Worm (Caenorhabditis elegans) whole organism, L1 larva: ENCODE data around the gene eral-1.
A peak's percentile ranks its signal among the peaks of the same experiment; 100 is the strongest.

Source experiments
- C04F5.9 ChIP-seq: sonication (generic microtip); optimal IDR thresholded peaks from 2 replicates; lab custom pipeline; 2016; ENCODE audit warnings: missing genetic modification characterization, missing compliant biosample characterization
- C16A3.4 ChIP-seq: fragments of 150-350 bp; optimal IDR thresholded peaks from 2 replicates; lab custom pipeline; 2014; ENCODE audit warnings: missing biosample characterization, missing genetic modification characterization
- C34B4.2 ChIP-seq: sonication (generic microtip); optimal IDR thresholded peaks from 2 replicates; lab custom pipeline; 2017; ENCODE audit warnings: mild to moderate bottlenecking, missing genetic modification characterization, missing compliant biosample characterization
- Y116A8C.19 ChIP-seq: sonication (generic microtip); optimal IDR thresholded peaks from 2 replicates; lab custom pipeline; 2016; ENCODE audit warnings: missing compliant biosample characterization, missing genetic modification characterization, borderline replicate concordance
- aha-1 ChIP-seq: fragments of 150-350 bp; optimal IDR thresholded peaks from 2 replicates; lab custom pipeline; 2014; ENCODE audit warnings: missing biosample characterization, missing genetic modification characterization
- alr-1 ChIP-seq: fragments of 200-800 bp; sonication (Bioruptor generic); optimal IDR thresholded peaks from 2 replicates; lab custom pipeline; 2018; ENCODE audit warnings: borderline replicate concordance, mild to moderate bottlenecking, missing genetic modification characterization, missing compliant biosample characterization
- ama-1 ChIP-seq: fragments of 150-350 bp; optimal IDR thresholded peaks from 2 replicates; lab custom pipeline; 2014
- blmp-1 ChIP-seq: fragments of 150-350 bp; optimal IDR thresholded peaks from 2 replicates; lab custom pipeline; 2014; ENCODE audit warnings: missing biosample characterization, missing genetic modification characterization
- ceh-8 ChIP-seq: fragments of 200-800 bp; sonication (Bioruptor generic); optimal IDR thresholded peaks from 2 replicates; lab custom pipeline; 2018; ENCODE audit warnings: mild to moderate bottlenecking, missing genetic modification characterization, moderate library complexity, missing compliant biosample characterization
- ceh-82 ChIP-seq, 3 experiments: fragments of 150-350 bp in 1 of 3; sonication (generic microtip) in 2 of 3; optimal IDR thresholded peaks; 2 replicates each; lab custom pipeline; 2014 to 2017; ENCODE audit warnings: missing biosample characterization in 3 of 3, missing genetic modification characterization in 3 of 3
- ceh-88 ChIP-seq: fragments of 200-800 bp; sonication (Bioruptor generic); IDR thresholded peaks from 2 replicates; pipeline ENCODE4 v1.3.6; 2022; ENCODE audit warnings: missing genetic modification characterization, missing compliant biosample characterization
- dsc-1 ChIP-seq: sonication (generic microtip); optimal IDR thresholded peaks from 2 replicates; lab custom pipeline; 2016; ENCODE audit warnings: mild to moderate bottlenecking, missing genetic modification characterization, missing compliant biosample characterization
- efl-1 ChIP-seq, 4 experiments: fragments of 150-350 bp; optimal IDR thresholded peaks in 3 of 4; peaks in 1 of 4; 1 replicate in 1 of 4; 2 replicates in 3 of 4; lab custom pipeline; 2014; ENCODE audit warnings: missing biosample characterization in 2 of 4, missing genetic modification characterization in 2 of 4, missing genetic modification reagents in 2 of 4
- egl-27 ChIP-seq, 2 experiments: fragments of 150-350 bp in 1 of 2; sonication (generic microtip); optimal IDR thresholded peaks; 3 replicates each; lab custom pipeline; 2017 to 2018; ENCODE audit warnings: missing biosample characterization in 2 of 2, missing genetic modification characterization in 2 of 2, missing genetic modification reagents in 2 of 2
- elt-2 ChIP-seq: sonication (generic microtip); optimal IDR thresholded peaks from 2 replicates; lab custom pipeline; 2016; ENCODE audit warnings: missing genetic modification characterization, mild to moderate bottlenecking, inconsistent platforms, missing compliant biosample characterization, missing genetic modification reagents
- elt-3 ChIP-seq, 6 experiments: fragments of 150-350 bp in 1 of 6; sonication (generic microtip); optimal IDR thresholded peaks; 2 replicates each; lab custom pipeline; 2017 to 2018; ENCODE audit warnings: missing biosample characterization in 6 of 6, missing genetic modification characterization in 6 of 6, inconsistent platforms in 1 of 6
- ets-5 ChIP-seq: fragments of 200-800 bp; sonication (Bioruptor generic); IDR thresholded peaks from 2 replicates; pipeline ENCODE4 v1.3.6; 2022; ENCODE audit warnings: missing genetic modification characterization, missing compliant biosample characterization
- fkh-4 ChIP-seq: sonication (generic microtip); optimal IDR thresholded peaks from 2 replicates; lab custom pipeline; 2016; ENCODE audit warnings: missing compliant biosample characterization, missing genetic modification characterization, borderline replicate concordance
- grh-1 ChIP-seq: fragments of 200-800 bp; sonication (Bioruptor generic); IDR thresholded peaks from 2 replicates; pipeline ENCODE4 v1.3.6; 2022; ENCODE audit warnings: missing genetic modification reagents, missing genetic modification characterization, missing compliant biosample characterization
- jun-1 ChIP-seq: fragments of 150-350 bp; optimal IDR thresholded peaks from 2 replicates; lab custom pipeline; 2014; ENCODE audit warnings: missing biosample characterization, missing genetic modification reagents, missing genetic modification characterization
- lin-14 ChIP-seq: fragments of 200-800 bp; sonication (Bioruptor generic); optimal IDR thresholded peaks from 2 replicates; lab custom pipeline; 2018; ENCODE audit warnings: mild to moderate bottlenecking, missing genetic modification characterization, moderate library complexity, missing compliant biosample characterization
- lin-15B ChIP-seq: fragments of 150-350 bp; sonication (generic microtip); optimal IDR thresholded peaks from 3 replicates; lab custom pipeline; 2014; ENCODE audit warnings: missing biosample characterization, missing genetic modification characterization
- lin-35 ChIP-seq, 2 experiments: fragments of 150-350 bp; optimal IDR thresholded peaks; 2 replicates each; lab custom pipeline; 2014; ENCODE audit warnings: missing biosample characterization in 2 of 2, missing genetic modification characterization in 2 of 2, missing genetic modification reagents in 2 of 2
- lin-39 ChIP-seq: fragments of 150-350 bp; optimal IDR thresholded peaks from 2 replicates; lab custom pipeline; 2014; ENCODE audit warnings: missing biosample characterization, missing genetic modification reagents, missing genetic modification characterization
- lsy-2 ChIP-seq, 2 experiments: fragments of 150-350 bp; optimal IDR thresholded peaks; 2 replicates each; lab custom pipeline; 2014; ENCODE audit warnings: missing biosample characterization in 2 of 2, missing genetic modification characterization in 2 of 2
- mep-1 ChIP-seq: fragments of 150-350 bp; optimal IDR thresholded peaks from 2 replicates; lab custom pipeline; 2014; ENCODE audit warnings: missing biosample characterization, missing genetic modification characterization
- nhr-11 ChIP-seq: fragments of 150-350 bp; optimal IDR thresholded peaks from 2 replicates; lab custom pipeline; 2014; ENCODE audit warnings: missing biosample characterization, missing genetic modification characterization
- nhr-19 ChIP-seq: fragments of 200-800 bp; sonication (Bioruptor generic); conservative IDR thresholded peaks from 2 replicates; pipeline ENCODE4 v1.3.6; 2022; ENCODE audit warnings: missing genetic modification characterization, missing compliant biosample characterization
- nhr-20 ChIP-seq: sonication (generic microtip); optimal IDR thresholded peaks from 2 replicates; lab custom pipeline; 2016; ENCODE audit warnings: mild to moderate bottlenecking, missing genetic modification characterization, missing compliant biosample characterization
- nhr-71 ChIP-seq: sonication (generic microtip); optimal IDR thresholded peaks from 2 replicates; lab custom pipeline; 2016; ENCODE audit warnings: mild to moderate bottlenecking, missing genetic modification characterization, moderate library complexity, missing compliant biosample characterization
- nhr-77 ChIP-seq: fragments of 150-350 bp; optimal IDR thresholded peaks from 2 replicates; lab custom pipeline; 2014; ENCODE audit warnings: missing biosample characterization, missing genetic modification characterization
- nhr-85 ChIP-seq: sonication (generic microtip); peaks from one replicate; lab custom pipeline; 2016; ENCODE audit warnings: missing genetic modification characterization, inconsistent platforms, missing compliant biosample characterization
- pag-3 ChIP-seq: sonication (generic microtip); optimal IDR thresholded peaks from 2 replicates; lab custom pipeline; 2017; ENCODE audit warnings: missing genetic modification characterization, mild to moderate bottlenecking, missing compliant biosample characterization, antibody characterized with exemption, borderline replicate concordance; ENCODE audit not compliant: insufficient read depth
- rnt-1 ChIP-seq: sonication (generic microtip); optimal IDR thresholded peaks from 2 replicates; lab custom pipeline; 2016; ENCODE audit warnings: mild to moderate bottlenecking, missing genetic modification characterization, moderate library complexity, missing compliant biosample characterization
- snu-23 ChIP-seq: sonication (generic microtip); optimal IDR thresholded peaks from 2 replicates; lab custom pipeline; 2016; ENCODE audit warnings: missing genetic modification characterization, missing compliant biosample characterization
- sptf-1 ChIP-seq: fragments of 150-350 bp; optimal IDR thresholded peaks from 2 replicates; lab custom pipeline; 2014; ENCODE audit warnings: missing biosample characterization, missing genetic modification characterization
- swsn-7 ChIP-seq: sonication (generic microtip); optimal IDR thresholded peaks from 2 replicates; lab custom pipeline; 2016; ENCODE audit warnings: missing genetic modification characterization, missing compliant biosample characterization
- tbx-2 ChIP-seq: sonication (generic microtip); optimal IDR thresholded peaks from 2 replicates; lab custom pipeline; 2016; ENCODE audit warnings: missing genetic modification characterization, missing compliant biosample characterization
- unc-130 ChIP-seq: fragments of 150-350 bp; optimal IDR thresholded peaks from 2 replicates; lab custom pipeline; 2017; ENCODE audit warnings: missing biosample characterization, missing genetic modification characterization, inconsistent platforms
- unc-30 ChIP-seq: sonication (generic microtip); optimal IDR thresholded peaks from 2 replicates; lab custom pipeline; 2017; ENCODE audit warnings: missing biosample characterization, missing genetic modification characterization
- unc-86 ChIP-seq: sonication (generic microtip); optimal IDR thresholded peaks from 2 replicates; lab custom pipeline; 2016; ENCODE audit warnings: missing genetic modification characterization, missing compliant biosample characterization
- vab-15 ChIP-seq: sonication (generic microtip); optimal IDR thresholded peaks from 2 replicates; lab custom pipeline; 2017; ENCODE audit warnings: missing genotype, mild to moderate bottlenecking, missing genetic modification characterization, missing compliant biosample characterization
- ztf-4 ChIP-seq: fragments of 150-350 bp; optimal IDR thresholded peaks from 2 replicates; lab custom pipeline; 2014; ENCODE audit warnings: missing biosample characterization, missing genetic modification characterization

The eral-1 gene

DNA sequence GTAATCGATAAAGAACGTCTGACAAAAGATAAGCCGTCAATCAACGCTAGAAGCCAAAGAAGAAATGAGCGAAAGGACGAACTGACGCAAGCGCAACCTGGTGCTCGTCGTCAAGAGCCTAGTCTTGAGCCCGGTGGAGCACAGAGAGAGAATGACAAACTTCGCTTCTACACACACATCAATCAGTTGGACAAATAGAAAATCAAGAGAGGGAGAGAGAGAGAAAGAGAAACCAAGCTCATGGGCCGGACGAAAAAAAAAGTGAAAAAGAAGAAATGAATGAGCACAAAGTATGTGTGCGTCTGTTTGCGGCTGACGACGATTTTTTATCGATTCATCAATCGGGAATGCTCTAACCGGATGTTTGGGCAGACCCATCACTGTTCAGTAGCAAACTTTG is 31.6 kb upstream of the eral-1 start:
- no peak for TF ChIP-seq ceh-88 (GFP tag; lab: Robert Waterston, UW)
- no peak for TF ChIP-seq egl-27 (tag; optimal IDR thresholded peaks at IDR 0.05; lab: Kevin White, UChicago)
- TF ChIP-seq mep-1 (tag; lab: Kevin White, UChicago): no peak
- TF ChIP-seq C16A3.4 (tag; lab: Kevin White, UChicago): peak; percentile 2
- TF ChIP-seq blmp-1 (tag; lab: Kevin White, UChicago): no peak
- TF ChIP-seq lin-39: peak; percentile 22
- peak; percentile 48 for TF ChIP-seq lin-14
- TF ChIP-seq swsn-7 (tag; lab: Kevin White, UChicago): peak; percentile 10
- TF ChIP-seq jun-1 (tag; lab: Kevin White, UChicago): no peak
- peak; percentile 35 for TF ChIP-seq nhr-77 (tag; lab: Kevin White, UChicago)
- no peak for TF ChIP-seq ztf-4 (tag; lab: Kevin White, UChicago)
- no peak for TF ChIP-seq unc-130 (tag; lab: Kevin White, UChicago)
- no peak for TF ChIP-seq C34B4.2 (tag; lab: Kevin White, UChicago)
- TF ChIP-seq rnt-1: peak; percentile 66
- TF ChIP-seq unc-86 (tag; lab: Kevin White, UChicago): no peak
- TF ChIP-seq ceh-8: no peak
- TF ChIP-seq efl-1 (optimal IDR thresholded peaks at IDR 0.05; lab: Kevin White, UChicago): peak; percentile 2 to 12
- peak; percentile 17 to 92 for TF ChIP-seq efl-1 (GFP tag; optimal IDR thresholded peaks at IDR 0.05 in 1 of 2; lab: Kevin White, UChicago)
- TF ChIP-seq lin-35 (GFP tag; optimal IDR thresholded peaks at IDR 0.05; lab: Kevin White, UChicago): peak in 1 of 2 experiments; percentile 0
- TF ChIP-seq dsc-1 (tag; lab: Kevin White, UChicago): peak; percentile 27
- TF ChIP-seq nhr-71: peak; percentile 52
- no peak for TF ChIP-seq C04F5.9 (tag; lab: Kevin White, UChicago)
- TF ChIP-seq nhr-11 (tag; lab: Kevin White, UChicago): no peak
- TF ChIP-seq pag-3: peak; percentile 48
- peak; percentile 15 for TF ChIP-seq nhr-19
- TF ChIP-seq ama-1 (lab: Kevin White, UChicago): no peak
- peak; percentile 19 to 55 for TF ChIP-seq lsy-2 (tag; optimal IDR thresholded peaks at IDR 0.05; lab: Kevin White, UChicago)
- no peak for TF ChIP-seq elt-2
- no peak for TF ChIP-seq Y116A8C.19 (tag; lab: Kevin White, UChicago)
- TF ChIP-seq ceh-82 (tag; optimal IDR thresholded peaks at IDR 0.05; lab: Kevin White, UChicago): no peak
- TF ChIP-seq snu-23 (GFP tag; lab: Kevin White, UChicago): peak; percentile 14
- TF ChIP-seq, all 84 proteins: peak for 14

DNA sequence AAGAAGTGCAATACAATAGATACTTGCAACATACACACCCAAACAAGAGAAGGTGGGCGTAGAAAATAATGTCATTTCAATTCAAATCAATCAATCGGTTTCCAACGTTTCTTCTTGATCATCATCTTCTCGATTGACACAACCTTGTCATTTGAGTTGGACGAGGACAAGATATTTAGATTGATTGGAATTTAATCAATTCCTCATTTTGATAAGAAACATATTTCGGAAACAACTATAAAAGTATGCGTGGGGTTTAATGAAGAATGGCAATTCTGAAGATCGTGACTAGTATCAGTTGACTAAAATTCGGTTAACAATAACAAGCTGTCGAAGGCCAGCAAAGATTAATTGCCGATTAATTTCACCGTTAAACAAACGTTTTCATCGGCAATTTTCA is 31.0 kb upstream of the eral-1 start:
- TF ChIP-seq unc-30 (no peak), ets-5 (GFP tag; lab: Robert Waterston, UW) (no peak), unc-130 (tag; lab: Kevin White, UChicago) (peak; percentile 51), sptf-1 (tag; lab: Kevin White, UChicago) (no peak), aha-1 (tag; lab: Kevin White, UChicago) (no peak), lin-39 (no peak), ceh-82 (tag; optimal IDR thresholded peaks at IDR 0.05; lab: Kevin White, UChicago) (no peak), alr-1 (tag; lab: Kevin White, UChicago) (no peak), snu-23 (GFP tag; lab: Kevin White, UChicago) (peak; percentile 47), lin-15B (no peak), elt-3 (tag; optimal IDR thresholded peaks at IDR 0.05; lab: Kevin White, UChicago) (peak in 5 of 6 experiments; percentile 41 to 89 (median 65)), lsy-2 (tag; optimal IDR thresholded peaks at IDR 0.05; lab: Kevin White, UChicago) (peak in 1 of 2 experiments; percentile 39), C04F5.9 (tag; lab: Kevin White, UChicago) (no peak), lin-35 (GFP tag; optimal IDR thresholded peaks at IDR 0.05; lab: Kevin White, UChicago) (peak in 1 of 2 experiments; percentile 29), lin-14 (peak; percentile 56), tbx-2 (tag; lab: Kevin White, UChicago) (peak; percentile 10), nhr-11 (tag; lab: Kevin White, UChicago) (no peak), efl-1 (optimal IDR thresholded peaks at IDR 0.05; lab: Kevin White, UChicago) (no peak), efl-1 (GFP tag; optimal IDR thresholded peaks at IDR 0.05 in 1 of 2; lab: Kevin White, UChicago) (peak in 1 of 2 experiments; percentile 40), fkh-4 (tag; lab: Kevin White, UChicago) (peak; percentile 6), C16A3.4 (tag; lab: Kevin White, UChicago) (peak; percentile 22), vab-15 (peak; percentile 37), grh-1 (GFP tag; lab: Robert Waterston, UW) (no peak), nhr-85 (tag; lab: Kevin White, UChicago) (peak; percentile 91), blmp-1 (tag; lab: Kevin White, UChicago) (peak; percentile 36), nhr-71 (peak; percentile 11), dsc-1 (tag; lab: Kevin White, UChicago) (no peak), mep-1 (tag; lab: Kevin White, UChicago) (peak; percentile 39), nhr-20 (tag; lab: Kevin White, UChicago) (peak; percentile 13)
